4 worm cellular contexts compared by ENCODE assay signal in genomic region chrV:9546860-9547269, ce11.
TF ChIP-seq lines count a peak whose summit lies in the region.

Gene his-37, plus strand, starts transcription at chrV:9547105.

TF ChIP-seq in whole organism, L2 larva, 48 proteins besides CTCF, POLR2A, EP300 and RAD21 (continued from another document):
- TF ChIP-seq ZK546.5 (tag; optimal IDR thresholded peaks at IDR 0.05; lab: Kevin White, UChicago) = peak; percentile 80
- TF ChIP-seq ztf-4 (tag; optimal IDR thresholded peaks at IDR 0.05; lab: Kevin White, UChicago) = peak; percentile 98
- peak; percentile 92 for TF ChIP-seq unc-62 (GFP tag; optimal IDR thresholded peaks at IDR 0.05; lab: Kevin White, UChicago)
- peak; percentile 94 for TF ChIP-seq mab-5 (tag; optimal IDR thresholded peaks at IDR 0.05; lab: Kevin White, UChicago)
- peak; percentile 95 for TF ChIP-seq blmp-1 (tag; optimal IDR thresholded peaks at IDR 0.05; lab: Kevin White, UChicago; ENCODE audit: insufficient read depth)
- TF ChIP-seq gmeb-1 (tag; optimal IDR thresholded peaks at IDR 0.05; lab: Kevin White, UChicago) = peak; percentile 95
- TF ChIP-seq skn-1 (tag; optimal IDR thresholded peaks at IDR 0.05; lab: Kevin White, UChicago) = peak; percentile 91
- TF ChIP-seq elt-3 (tag; optimal IDR thresholded peaks at IDR 0.05; lab: Kevin White, UChicago) = no peak
- peak; percentile 98 for TF ChIP-seq F13H6.1 (tag; optimal IDR thresholded peaks at IDR 0.05; lab: Kevin White, UChicago)
- TF ChIP-seq ceh-82 (tag; optimal IDR thresholded peaks at IDR 0.05; lab: Kevin White, UChicago) = peak; percentile 88
- peak; percentile 98 for TF ChIP-seq unc-55 (GFP tag; optimal IDR thresholded peaks at IDR 0.05; lab: Kevin White, UChicago)
- peak; percentile 72 for TF ChIP-seq R02D3.7 (tag; optimal IDR thresholded peaks at IDR 0.05; lab: Kevin White, UChicago)
- peak; percentile 100 for TF ChIP-seq fos-1 (tag; optimal IDR thresholded peaks at IDR 0.05; lab: Kevin White, UChicago)
- TF ChIP-seq lsy-2 (tag; optimal IDR thresholded peaks at IDR 0.05; lab: Kevin White, UChicago) = peak; percentile 94 to 97
- peak; percentile 99 for TF ChIP-seq sem-4 (tag; optimal IDR thresholded peaks at IDR 0.05; lab: Kevin White, UChicago)
- TF ChIP-seq nhr-23 (tag; optimal IDR thresholded peaks at IDR 0.05; lab: Kevin White, UChicago) = no peak
- peak; percentile 67 for TF ChIP-seq nhr-11 (tag; optimal IDR thresholded peaks at IDR 0.05; lab: Kevin White, UChicago)
- TF ChIP-seq lin-13 (GFP tag; optimal IDR thresholded peaks at IDR 0.05; lab: Kevin White, UChicago) = peak; percentile 98
- TF ChIP-seq nhr-77 (tag; optimal IDR thresholded peaks at IDR 0.05; lab: Kevin White, UChicago) = peak; percentile 92
- peak; percentile 38 for TF ChIP-seq ztf-11 (tag; optimal IDR thresholded peaks at IDR 0.05; lab: Kevin White, UChicago)
- peak; percentile 99 for TF ChIP-seq nhr-21 (tag; optimal IDR thresholded peaks at IDR 0.05; lab: Kevin White, UChicago)
- no peak for TF ChIP-seq alr-1 (tag; optimal IDR thresholded peaks at IDR 0.05; lab: Kevin White, UChicago)
- peak; percentile 99 for TF ChIP-seq nhr-129 (tag; optimal IDR thresholded peaks at IDR 0.05; lab: Kevin White, UChicago)
- peak; percentile 89 for TF ChIP-seq ama-1 (optimal IDR thresholded peaks at IDR 0.05; lab: Kevin White, UChicago)
- peak; percentile 100 for TF ChIP-seq crh-2 (tag; optimal IDR thresholded peaks at IDR 0.05; lab: Kevin White, UChicago)
- TF ChIP-seq aly-2 (tag; optimal IDR thresholded peaks at IDR 0.05; lab: Kevin White, UChicago) = no peak

TF ChIP-seq in whole organism, L4 larva, 104 proteins besides CTCF, POLR2A, EP300 and RAD21 (continued from another document and continues in another):
- TF ChIP-seq daf-16 (GFP tag; optimal IDR thresholded peaks at IDR 0.05; lab: Kevin White, UChicago) (peak; percentile 71 to 96), daf-16 (tag; optimal IDR thresholded peaks at IDR 0.05; lab: Kevin White, UChicago) (peak; percentile 84), nhr-25 (tag; optimal IDR thresholded peaks at IDR 0.05; lab: Kevin White, UChicago; ENCODE audit: borderline replicate concordance, insufficient read depth) (peak; percentile 98), D1046.2 (GFP tag; IDR thresholded peaks at IDR 0.05; lab: Robert Waterston, UW) (peak; percentile 91; the same call in 1 of the 2 replicates), unc-130 (GFP tag; optimal IDR thresholded peaks at IDR 0.05; lab: Kevin White, UChicago) (no peak), lin-39 (tag; optimal IDR thresholded peaks at IDR 0.05; lab: Kevin White, UChicago) (peak; percentile 62), snpc-1.2 (GFP tag; IDR thresholded peaks at IDR 0.05; lab: Robert Waterston, UW) (no peak), spr-3 (GFP tag; optimal IDR thresholded peaks at IDR 0.05; lab: Kevin White, UChicago) (peak; percentile 89), gei-8 (GFP tag; optimal IDR thresholded peaks at IDR 0.05; lab: Kevin White, UChicago) (peak; percentile 17), F10B5.3 (tag; optimal IDR thresholded peaks at IDR 0.05; lab: Kevin White, UChicago) (peak; percentile 91), madf-9 (GFP tag; conservative IDR thresholded peaks at IDR 0.05; lab: Robert Waterston, UW) (peak; percentile 98), ZK337.2 (GFP tag; IDR thresholded peaks at IDR 0.05; lab: Robert Waterston, UW) (peak; percentile 68; the same call in 1 of the 2 replicates), mxl-2 (GFP tag; conservative IDR thresholded peaks at IDR 0.05; lab: Robert Waterston, UW) (peak; percentile 85; the same call in 1 of the 2 replicates), Y48G9A.11 (GFP tag; IDR thresholded peaks at IDR 0.05; lab: Robert Waterston, UW) (0 out of 2 replicates have a peak, but pooled peaks have one; percentile 8), tra-1 (GFP tag; IDR thresholded peaks at IDR 0.05; lab: Robert Waterston, UW) (peak; percentile 98), zip-2 (tag; optimal IDR thresholded peaks at IDR 0.05; lab: Kevin White, UChicago) (peak; percentile 92), ZK546.5 (tag; optimal IDR thresholded peaks at IDR 0.05; lab: Kevin White, UChicago) (peak in 1 of 2 experiments; percentile 79), mep-1 (tag; optimal IDR thresholded peaks at IDR 0.05; lab: Kevin White, UChicago) (peak; percentile 99), mxl-3 (GFP tag; optimal IDR thresholded peaks at IDR 0.05; lab: Kevin White, UChicago) (peak; percentile 99), nhr-102 (tag; optimal IDR thresholded peaks at IDR 0.05; lab: Kevin White, UChicago) (peak; percentile 99), ceh-62 (tag; optimal IDR thresholded peaks at IDR 0.05; lab: Kevin White, UChicago) (no peak), hmg-1.1 (GFP tag; IDR thresholded peaks at IDR 0.05; lab: Robert Waterston, UW) (peak; percentile 97), aha-1 (tag; lab: Kevin White, UChicago) (peak; percentile 100), unc-62 (GFP tag; optimal IDR thresholded peaks at IDR 0.05 in 1 of 2; lab: Kevin White, UChicago) (peak; percentile 46 to 100), unc-62 (tag; optimal IDR thresholded peaks at IDR 0.05; lab: Kevin White, UChicago) (no peak), lin-38 (GFP tag; IDR thresholded peaks at IDR 0.05; lab: Robert Waterston, UW) (peak; percentile 91), fos-1 (tag; optimal IDR thresholded peaks at IDR 0.05; lab: Kevin White, UChicago) (peak; percentile 74), snpc-4 (tag; optimal IDR thresholded peaks at IDR 0.05; lab: Kevin White, UChicago) (peak; percentile 54), lim-7 (GFP tag; IDR thresholded peaks at IDR 0.05; lab: Robert Waterston, UW) (no peak), unc-39 (tag; optimal IDR thresholded peaks at IDR 0.05; lab: Kevin White, UChicago) (peak; percentile 52), dve-1 (tag; optimal IDR thresholded peaks at IDR 0.05; lab: Kevin White, UChicago; ENCODE audit: insufficient read depth) (peak; percentile 100), zfp-2 (tag; optimal IDR thresholded peaks at IDR 0.05; lab: Kevin White, UChicago) (peak; percentile 85), skn-1 (tag; optimal IDR thresholded peaks at IDR 0.05; lab: Kevin White, UChicago) (peak; percentile 78), sdz-12 (GFP tag; optimal IDR thresholded peaks at IDR 0.05; lab: Kevin White, UChicago) (no peak), dmd-9 (GFP tag; IDR thresholded peaks at IDR 0.05; lab: Robert Waterston, UW) (peak; percentile 95)

TF ChIP-seq in whole organism, late embryonic, 69 proteins besides CTCF, POLR2A, EP300 and RAD21 (continued from another document and continues in another):
- no peak for TF ChIP-seq ama-1 (optimal IDR thresholded peaks at IDR 0.05; lab: Kevin White, UChicago)
- peak; percentile 38 for TF ChIP-seq T23F11.4 (GFP tag; optimal IDR thresholded peaks at IDR 0.05; lab: Kevin White, UChicago)
- no peak for TF ChIP-seq unc-3 (GFP tag; conservative IDR thresholded peaks at IDR 0.05; lab: Robert Waterston, UW)
- peak; percentile 65 for TF ChIP-seq unc-3 (tag; optimal IDR thresholded peaks at IDR 0.05; lab: Kevin White, UChicago)
- TF ChIP-seq lin-11 (tag; optimal IDR thresholded peaks at IDR 0.05; lab: Kevin White, UChicago) = no peak
- no peak for TF ChIP-seq ceh-24 (tag; optimal IDR thresholded peaks at IDR 0.05; lab: Kevin White, UChicago)
- TF ChIP-seq C08G9.2 (tag; optimal IDR thresholded peaks at IDR 0.05; lab: Kevin White, UChicago) = peak; percentile 44
- TF ChIP-seq syd-9 (tag; optimal IDR thresholded peaks at IDR 0.05; lab: Kevin White, UChicago) = peak; percentile 57
- no peak for TF ChIP-seq ceh-45 (GFP tag; IDR thresholded peaks at IDR 0.05; lab: Robert Waterston, UW)
- no peak for TF ChIP-seq hlh-6 (tag; optimal IDR thresholded peaks at IDR 0.05; lab: Kevin White, UChicago)
- peak; percentile 41 for TF ChIP-seq hlh-8 (tag; optimal IDR thresholded peaks at IDR 0.05; lab: Kevin White, UChicago)
- peak; percentile 25 for TF ChIP-seq tbx-7 (tag; optimal IDR thresholded peaks at IDR 0.05; lab: Kevin White, UChicago)
- TF ChIP-seq ceh-31 (tag; optimal IDR thresholded peaks at IDR 0.05; lab: Kevin White, UChicago) = peak; percentile 96
- TF ChIP-seq pax-1 (tag; optimal IDR thresholded peaks at IDR 0.05; lab: Kevin White, UChicago) = peak; percentile 79
- TF ChIP-seq ahr-1 (tag; optimal IDR thresholded peaks at IDR 0.05; lab: Kevin White, UChicago) = no peak
- peak; percentile 95 for TF ChIP-seq dve-1 (tag; optimal IDR thresholded peaks at IDR 0.05; lab: Kevin White, UChicago)
- peak; percentile 72 for TF ChIP-seq ztf-16 (tag; optimal IDR thresholded peaks at IDR 0.05; lab: Kevin White, UChicago)
- peak; percentile 50 for TF ChIP-seq fkh-10 (GFP tag; optimal IDR thresholded peaks at IDR 0.05; lab: Kevin White, UChicago)
- TF ChIP-seq F13H6.1 (tag; optimal IDR thresholded peaks at IDR 0.05; lab: Kevin White, UChicago) = no peak
- TF ChIP-seq gmeb-2 (tag; optimal IDR thresholded peaks at IDR 0.05; lab: Kevin White, UChicago) = peak; percentile 16
- no peak for TF ChIP-seq sdc-2 (tag; optimal IDR thresholded peaks at IDR 0.05; lab: Kevin White, UChicago)
- no peak for TF ChIP-seq eyg-1 (tag; optimal IDR thresholded peaks at IDR 0.05; lab: Kevin White, UChicago)
- TF ChIP-seq pag-3 (tag; optimal IDR thresholded peaks at IDR 0.05; lab: Kevin White, UChicago; ENCODE audit: borderline replicate concordance) = no peak
- TF ChIP-seq zip-5 (tag; optimal IDR thresholded peaks at IDR 0.05; lab: Kevin White, UChicago) = no peak
- TF ChIP-seq madf-2 (tag; optimal IDR thresholded peaks at IDR 0.05; lab: Kevin White, UChicago) = peak; percentile 74
- TF ChIP-seq hlh-13 (GFP tag; optimal IDR thresholded peaks at IDR 0.05; lab: Kevin White, UChicago) = no peak
- peak; percentile 86 for TF ChIP-seq unc-42 (tag; optimal IDR thresholded peaks at IDR 0.05; lab: Kevin White, UChicago)
- TF ChIP-seq ceh-34 (tag; optimal IDR thresholded peaks at IDR 0.05; lab: Kevin White, UChicago) = peak; percentile 67
- no peak for TF ChIP-seq sox-2 (GFP tag; IDR thresholded peaks at IDR 0.05; lab: Robert Waterston, UW)
- peak; percentile 93 for TF ChIP-seq rnt-1 (tag; optimal IDR thresholded peaks at IDR 0.05; lab: Kevin White, UChicago)
- TF ChIP-seq tbx-2 (tag; optimal IDR thresholded peaks at IDR 0.05; lab: Kevin White, UChicago) = peak; percentile 92
- peak; percentile 60 for TF ChIP-seq unc-86 (tag; optimal IDR thresholded peaks at IDR 0.05; lab: Kevin White, UChicago)
- no peak for TF ChIP-seq ceh-9 (tag; optimal IDR thresholded peaks at IDR 0.05; lab: Kevin White, UChicago)
- TF ChIP-seq C38D4.7 (GFP tag; optimal IDR thresholded peaks at IDR 0.05; lab: Kevin White, UChicago) = no peak
- TF ChIP-seq Y22D7AL.16 (tag; optimal IDR thresholded peaks at IDR 0.05; lab: Kevin White, UChicago) = no peak
- no peak for TF ChIP-seq nhr-232 (tag; optimal IDR thresholded peaks at IDR 0.05; lab: Kevin White, UChicago)
- TF ChIP-seq ceh-14 (tag; optimal IDR thresholded peaks at IDR 0.05; lab: Kevin White, UChicago) = peak; percentile 71
- no peak for TF ChIP-seq pat-9 (tag; optimal IDR thresholded peaks at IDR 0.05; lab: Kevin White, UChicago)
- peak; percentile 85 for TF ChIP-seq ref-2 (tag; optimal IDR thresholded peaks at IDR 0.05; lab: Kevin White, UChicago)
- TF ChIP-seq pros-1 (tag; optimal IDR thresholded peaks at IDR 0.05; lab: Kevin White, UChicago) = peak; percentile 66
- no peak for TF ChIP-seq fkh-6 (tag; optimal IDR thresholded peaks at IDR 0.05; lab: Kevin White, UChicago)

TF ChIP-seq in whole organism, mixed stage, embryonic, 35 proteins besides CTCF, POLR2A, EP300 and RAD21 (continued from another document):
- TF ChIP-seq pha-4 (tag; optimal IDR thresholded peaks at IDR 0.05; lab: Kevin White, UChicago) (peak; percentile 95), sem-2 (GFP tag; optimal IDR thresholded peaks at IDR 0.05; lab: Kevin White, UChicago) (no peak), nhr-28 (tag; optimal IDR thresholded peaks at IDR 0.05; lab: Kevin White, UChicago) (peak; percentile 33), bed-3 (GFP tag; optimal IDR thresholded peaks at IDR 0.05; lab: Kevin White, UChicago) (no peak), ztf-11 (tag; optimal IDR thresholded peaks at IDR 0.05; lab: Kevin White, UChicago) (peak; percentile 78), zip-8 (tag; optimal IDR thresholded peaks at IDR 0.05; lab: Kevin White, UChicago) (no peak)
